Worm (Caenorhabditis elegans) whole organism, L1 larva: ENCODE data around the gene flp-34.

Experiments
- C04F5.9 ChIP-seq: sonication (generic microtip); optimal IDR thresholded peaks from 2 replicates; lab custom pipeline; 2016; ENCODE audit warnings: missing genetic modification characterization, missing compliant biosample characterization
- C34B4.2 ChIP-seq: sonication (generic microtip); optimal IDR thresholded peaks from 2 replicates; lab custom pipeline; 2017; ENCODE audit warnings: mild to moderate bottlenecking, missing genetic modification characterization, missing compliant biosample characterization
- Y116A8C.19 ChIP-seq: sonication (generic microtip); optimal IDR thresholded peaks from 2 replicates; lab custom pipeline; 2016; ENCODE audit warnings: missing compliant biosample characterization, missing genetic modification characterization, borderline replicate concordance
- aha-1 ChIP-seq: fragments of 150-350 bp; optimal IDR thresholded peaks from 2 replicates; lab custom pipeline; 2014; ENCODE audit warnings: missing biosample characterization, missing genetic modification characterization
- alr-1 ChIP-seq: fragments of 200-800 bp; sonication (Bioruptor generic); optimal IDR thresholded peaks from 2 replicates; lab custom pipeline; 2018; ENCODE audit warnings: borderline replicate concordance, mild to moderate bottlenecking, missing genetic modification characterization, missing compliant biosample characterization
- aly-2 ChIP-seq: fragments of 150-350 bp; optimal IDR thresholded peaks from 2 replicates; lab custom pipeline; 2014; ENCODE audit warnings: missing biosample characterization, missing genetic modification characterization
- ama-1 ChIP-seq: fragments of 150-350 bp; optimal IDR thresholded peaks from 2 replicates; lab custom pipeline; 2014
- blmp-1 ChIP-seq: fragments of 150-350 bp; optimal IDR thresholded peaks from 2 replicates; lab custom pipeline; 2014; ENCODE audit warnings: missing biosample characterization, missing genetic modification characterization
- ceh-63 ChIP-seq: fragments of 200-800 bp; sonication (Bioruptor generic); optimal IDR thresholded peaks from 2 replicates; lab custom pipeline; 2018; ENCODE audit warnings: mild to moderate bottlenecking, missing genetic modification characterization, missing compliant biosample characterization
- ceh-8 ChIP-seq: fragments of 200-800 bp; sonication (Bioruptor generic); optimal IDR thresholded peaks from 2 replicates; lab custom pipeline; 2018; ENCODE audit warnings: mild to moderate bottlenecking, missing genetic modification characterization, moderate library complexity, missing compliant biosample characterization
- ceh-88 ChIP-seq: fragments of 200-800 bp; sonication (Bioruptor generic); IDR thresholded peaks from 2 replicates; pipeline ENCODE4 v1.3.6; 2022; ENCODE audit warnings: missing genetic modification characterization, missing compliant biosample characterization
- dpl-1 ChIP-seq, 3 experiments: fragments of 150-350 bp in 2 of 3; sonication (generic microtip) in 1 of 3; optimal IDR thresholded peaks; 2 replicates each; lab custom pipeline; 2014 to 2017; ENCODE audit warnings: missing biosample characterization in 3 of 3, missing genetic modification characterization in 3 of 3, missing genetic modification reagents in 3 of 3
- dsc-1 ChIP-seq: sonication (generic microtip); optimal IDR thresholded peaks from 2 replicates; lab custom pipeline; 2016; ENCODE audit warnings: mild to moderate bottlenecking, missing genetic modification characterization, missing compliant biosample characterization
- efl-3 ChIP-seq: fragments of 200-800 bp; sonication (Bioruptor generic); optimal IDR thresholded peaks from 2 replicates; lab custom pipeline; 2018; ENCODE audit warnings: mild to moderate bottlenecking, missing genetic modification characterization, missing compliant biosample characterization
- egl-13 ChIP-seq: sonication (generic microtip); optimal IDR thresholded peaks from 2 replicates; lab custom pipeline; 2016; ENCODE audit warnings: missing genotype, missing genetic modification reagents, missing genetic modification characterization, missing compliant biosample characterization
- egl-27 ChIP-seq, 2 experiments: fragments of 150-350 bp in 1 of 2; sonication (generic microtip); optimal IDR thresholded peaks; 3 replicates each; lab custom pipeline; 2017 to 2018; ENCODE audit warnings: missing biosample characterization in 2 of 2, missing genetic modification characterization in 2 of 2, missing genetic modification reagents in 2 of 2
- elt-2 ChIP-seq: sonication (generic microtip); optimal IDR thresholded peaks from 2 replicates; lab custom pipeline; 2016; ENCODE audit warnings: missing genetic modification characterization, mild to moderate bottlenecking, inconsistent platforms, missing compliant biosample characterization, missing genetic modification reagents
- ets-5 ChIP-seq: fragments of 200-800 bp; sonication (Bioruptor generic); IDR thresholded peaks from 2 replicates; pipeline ENCODE4 v1.3.6; 2022; ENCODE audit warnings: missing genetic modification characterization, missing compliant biosample characterization
- fkh-8 ChIP-seq: sonication (generic microtip); optimal IDR thresholded peaks from 2 replicates; lab custom pipeline; 2016; ENCODE audit warnings: mild to moderate bottlenecking, missing genetic modification characterization, missing compliant biosample characterization
- hlh-17 ChIP-seq: fragments of 200-800 bp; sonication (Bioruptor generic); optimal IDR thresholded peaks from 2 replicates; lab custom pipeline; 2018; ENCODE audit warnings: missing genetic modification characterization, mild to moderate bottlenecking, missing compliant biosample characterization, moderate library complexity, borderline replicate concordance
- hpl-2 ChIP-seq: fragments of 150-350 bp; optimal IDR thresholded peaks from 2 replicates; lab custom pipeline; 2014; ENCODE audit warnings: missing biosample characterization, missing genetic modification reagents, missing genetic modification characterization
- irx-1 ChIP-seq: sonication (generic microtip); optimal IDR thresholded peaks from 2 replicates; lab custom pipeline; 2016; ENCODE audit warnings: missing genetic modification characterization, missing compliant biosample characterization
- jun-1 ChIP-seq: fragments of 150-350 bp; optimal IDR thresholded peaks from 2 replicates; lab custom pipeline; 2014; ENCODE audit warnings: missing biosample characterization, missing genetic modification reagents, missing genetic modification characterization
- lin-13 ChIP-seq: fragments of 150-350 bp; optimal IDR thresholded peaks from 2 replicates; lab custom pipeline; 2014; ENCODE audit warnings: missing biosample characterization, missing genetic modification reagents, missing genetic modification characterization
- lin-15B ChIP-seq: fragments of 150-350 bp; sonication (generic microtip); optimal IDR thresholded peaks from 3 replicates; lab custom pipeline; 2014; ENCODE audit warnings: missing biosample characterization, missing genetic modification characterization
- lin-39 ChIP-seq: fragments of 150-350 bp; optimal IDR thresholded peaks from 2 replicates; lab custom pipeline; 2014; ENCODE audit warnings: missing biosample characterization, missing genetic modification reagents, missing genetic modification characterization
- lir-3 ChIP-seq: sonication (generic microtip); optimal IDR thresholded peaks from 2 replicates; lab custom pipeline; 2016; ENCODE audit warnings: mild to moderate bottlenecking, missing genetic modification characterization, moderate library complexity, missing compliant biosample characterization; ENCODE audit not compliant: poor library complexity
- mab-9 ChIP-seq: fragments of 200-800 bp; sonication (Bioruptor generic); IDR thresholded peaks from 2 replicates; pipeline ENCODE4 v1.3.6; 2022; ENCODE audit warnings: missing genetic modification reagents, missing genetic modification characterization, missing compliant biosample characterization
- mef-2 ChIP-seq: fragments of 150-350 bp; optimal IDR thresholded peaks from 2 replicates; lab custom pipeline; 2014; ENCODE audit warnings: missing biosample characterization, missing genetic modification characterization
- nhr-11 ChIP-seq: fragments of 150-350 bp; optimal IDR thresholded peaks from 2 replicates; lab custom pipeline; 2014; ENCODE audit warnings: missing biosample characterization, missing genetic modification characterization
- nhr-47 ChIP-seq: sonication (generic microtip); optimal IDR thresholded peaks from 2 replicates; lab custom pipeline; 2016; ENCODE audit warnings: mild to moderate bottlenecking, missing genetic modification characterization, moderate library complexity, missing compliant biosample characterization
- nhr-71 ChIP-seq: sonication (generic microtip); optimal IDR thresholded peaks from 2 replicates; lab custom pipeline; 2016; ENCODE audit warnings: mild to moderate bottlenecking, missing genetic modification characterization, moderate library complexity, missing compliant biosample characterization
- nhr-76 ChIP-seq: sonication (generic microtip); optimal IDR thresholded peaks from 2 replicates; lab custom pipeline; 2017; ENCODE audit warnings: missing biosample characterization, missing genetic modification characterization
- nhr-84 ChIP-seq: sonication (generic microtip); optimal IDR thresholded peaks from 2 replicates; lab custom pipeline; 2017; ENCODE audit warnings: missing biosample characterization, missing genetic modification characterization
- pag-3 ChIP-seq: sonication (generic microtip); optimal IDR thresholded peaks from 2 replicates; lab custom pipeline; 2017; ENCODE audit warnings: missing genetic modification characterization, mild to moderate bottlenecking, missing compliant biosample characterization, antibody characterized with exemption, borderline replicate concordance; ENCODE audit not compliant: insufficient read depth
- pax-3 ChIP-seq: fragments of 200-800 bp; sonication (Bioruptor generic); optimal IDR thresholded peaks from 2 replicates; lab custom pipeline; 2018; ENCODE audit warnings: mild to moderate bottlenecking, missing genetic modification characterization, moderate library complexity, missing compliant biosample characterization
- pqm-1 ChIP-seq: sonication (generic microtip); optimal IDR thresholded peaks from 3 replicates; lab custom pipeline; 2017; ENCODE audit warnings: missing biosample characterization, missing genetic modification characterization
- rnt-1 ChIP-seq: sonication (generic microtip); optimal IDR thresholded peaks from 2 replicates; lab custom pipeline; 2016; ENCODE audit warnings: mild to moderate bottlenecking, missing genetic modification characterization, moderate library complexity, missing compliant biosample characterization
- skn-1 ChIP-seq: fragments of 150-350 bp; optimal IDR thresholded peaks from 2 replicates; lab custom pipeline; 2014; ENCODE audit warnings: missing biosample characterization, missing genetic modification characterization
- snu-23 ChIP-seq: sonication (generic microtip); optimal IDR thresholded peaks from 2 replicates; lab custom pipeline; 2016; ENCODE audit warnings: missing genetic modification characterization, missing compliant biosample characterization
- sox-4 ChIP-seq: sonication (generic microtip); optimal IDR thresholded peaks from 2 replicates; lab custom pipeline; 2016; ENCODE audit warnings: missing genetic modification characterization, missing compliant biosample characterization
- swsn-7 ChIP-seq: sonication (generic microtip); optimal IDR thresholded peaks from 2 replicates; lab custom pipeline; 2016; ENCODE audit warnings: missing genetic modification characterization, missing compliant biosample characterization
- tlp-1 ChIP-seq: fragments of 150-350 bp; optimal IDR thresholded peaks from 2 replicates; lab custom pipeline; 2014; ENCODE audit warnings: missing biosample characterization, missing genetic modification characterization
- unc-130 ChIP-seq: fragments of 150-350 bp; optimal IDR thresholded peaks from 2 replicates; lab custom pipeline; 2017; ENCODE audit warnings: missing biosample characterization, missing genetic modification characterization, inconsistent platforms
- unc-62 ChIP-seq: fragments of 150-350 bp; optimal IDR thresholded peaks from 2 replicates; lab custom pipeline; 2014; ENCODE audit warnings: missing biosample characterization, missing genetic modification reagents, missing genetic modification characterization
- unc-86 ChIP-seq: sonication (generic microtip); optimal IDR thresholded peaks from 2 replicates; lab custom pipeline; 2016; ENCODE audit warnings: missing genetic modification characterization, missing compliant biosample characterization
- unc-98 ChIP-seq: fragments of 200-800 bp; sonication (Bioruptor generic); IDR thresholded peaks from 2 replicates; pipeline ENCODE4 v1.3.6; 2022; ENCODE audit warnings: missing genetic modification characterization, missing compliant biosample characterization
- xbp-1 ChIP-seq: sonication (generic microtip); optimal IDR thresholded peaks from 2 replicates; lab custom pipeline; 2016; ENCODE audit warnings: missing genetic modification characterization, missing compliant biosample characterization
- ztf-4 ChIP-seq: fragments of 150-350 bp; optimal IDR thresholded peaks from 2 replicates; lab custom pipeline; 2014; ENCODE audit warnings: missing biosample characterization, missing genetic modification characterization

flp-34 gene

ce11 chrV:1061295-1061694 lies 28.1 kb upstream of the flp-34 start, which contains the start of gene rnst-2:
TSS of gene rnst-2 (plus strand) at chrV:1061595.
- TF ChIP-seq unc-98 (GFP tag; lab: Robert Waterston, UW) (no peak), ama-1 (no peak), pag-3 (tag; lab: Kevin White, UChicago) (no peak), aha-1 (no peak), swsn-7 (tag; lab: Kevin White, UChicago) (no peak), ceh-8 (GFP tag; lab: Kevin White, UChicago) (no peak), pax-3 (no peak), unc-62 (GFP tag; lab: Kevin White, UChicago) (no peak), hlh-17 (GFP tag; lab: Kevin White, UChicago) (no peak), ceh-88 (GFP tag; lab: Robert Waterston, UW) (no peak), elt-2 (tag; lab: Kevin White, UChicago) (no peak), tlp-1 (tag; lab: Kevin White, UChicago) (no peak), hpl-2 (GFP tag; lab: Kevin White, UChicago) (no peak), C34B4.2 (tag; lab: Kevin White, UChicago) (no peak), mab-9 (GFP tag; lab: Robert Waterston, UW) (no peak), dsc-1 (tag; lab: Kevin White, UChicago) (no peak), efl-3 (no peak), unc-130 (tag; lab: Kevin White, UChicago) (no peak), alr-1 (tag; lab: Kevin White, UChicago) (no peak), fkh-8 (tag; lab: Kevin White, UChicago) (no peak)

ce11 chrV:1060219-1060863 lies 27.1 kb upstream of the flp-34 start:
- TF ChIP-seq ceh-63 (GFP tag; lab: Kevin White, UChicago) (no peak), skn-1 (tag; lab: Kevin White, UChicago) (no peak), egl-13 (no peak), pqm-1 (tag; lab: Kevin White, UChicago) (peak; percentile 52), mab-9 (GFP tag; lab: Robert Waterston, UW) (no peak), dpl-1 (GFP tag; optimal IDR thresholded peaks at IDR 0.05; lab: Kevin White, UChicago) (peak in 1 of 3 experiments; percentile 30), lin-13 (no peak), dsc-1 (tag; lab: Kevin White, UChicago) (no peak), unc-98 (GFP tag; lab: Robert Waterston, UW) (no peak), mef-2 (tag; lab: Kevin White, UChicago) (no peak), lin-15B (tag; lab: Kevin White, UChicago) (no peak), C04F5.9 (no peak), irx-1 (tag; lab: Kevin White, UChicago) (no peak), jun-1 (tag; lab: Kevin White, UChicago) (no peak), aly-2 (tag; lab: Kevin White, UChicago) (no peak), lin-39 (tag; lab: Kevin White, UChicago) (peak; percentile 37), sox-4 (tag; lab: Kevin White, UChicago) (no peak), snu-23 (GFP tag; lab: Kevin White, UChicago) (no peak), Y116A8C.19 (no peak), unc-62 (GFP tag; lab: Kevin White, UChicago) (no peak), nhr-71 (peak; percentile 65), hlh-17 (GFP tag; lab: Kevin White, UChicago) (no peak), blmp-1 (tag; lab: Kevin White, UChicago) (peak; percentile 79), unc-86 (tag; lab: Kevin White, UChicago) (no peak), xbp-1 (no peak), nhr-84 (no peak), C34B4.2 (tag; lab: Kevin White, UChicago) (no peak), egl-27 (tag; optimal IDR thresholded peaks at IDR 0.05; lab: Kevin White, UChicago) (no peak), aha-1 (no peak), pag-3 (tag; lab: Kevin White, UChicago) (no peak), ztf-4 (tag; lab: Kevin White, UChicago) (no peak), elt-2 (tag; lab: Kevin White, UChicago) (peak; percentile 90), nhr-11 (no peak), rnt-1 (tag; lab: Kevin White, UChicago) (peak; percentile 47), ama-1 (no peak), lir-3 (tag; lab: Kevin White, UChicago) (peak; percentile 64), nhr-47 (tag; lab: Kevin White, UChicago) (no peak), nhr-76 (no peak), ets-5 (no peak)
